Fruit fly (Drosophila melanogaster): ENCODE results near the gene grn.
A peak's percentile ranks its signal among the peaks of the same experiment; 100 is the strongest.

grn gene

dm6 chr3R:8112880-8113832, 68.1 kb downstream of the grn start (continued):
- peak; percentile 80 for TF ChIP-seq CG12219 (GFP tag; optimal IDR thresholded peaks at IDR 0.05)
- peak; percentile 73 for TF ChIP-seq ind (GFP tag; optimal IDR thresholded peaks at IDR 0.05)
- peak; percentile 57 for TF ChIP-seq NK7.1 (GFP tag; optimal IDR thresholded peaks at IDR 0.05)
- peak; percentile 45 for TF ChIP-seq CG1792 (GFP tag; optimal IDR thresholded peaks at IDR 0.05)
- peak; percentile 49; the same call in 1 of the 3 replicates for TF ChIP-seq CG2889 (GFP tag; IDR thresholded peaks at IDR 0.05)
- peak; percentile 61 for TF ChIP-seq chm (GFP tag; IDR thresholded peaks at IDR 0.05)
- peak; percentile 70; the same call in 2 of the 3 replicates for TF ChIP-seq Optix (GFP tag; IDR thresholded peaks at IDR 0.05)
- peak; percentile 39 for TF ChIP-seq emc (GFP tag; optimal IDR thresholded peaks at IDR 0.05)
- no peak for TF ChIP-seq mld (GFP tag; IDR thresholded peaks at IDR 0.05; ENCODE audit: partially characterized antibody)
- peak; percentile 84 for TF ChIP-seq CG12391 (tag; optimal IDR thresholded peaks at IDR 0.05)
- TF ChIP-seq CG4424 (GFP tag; optimal IDR thresholded peaks at IDR 0.05) = peak; percentile 85
- peak; percentile 85 for TF ChIP-seq HLH54F (GFP tag; optimal IDR thresholded peaks at IDR 0.05)
- TF ChIP-seq Fer2 (tag; optimal IDR thresholded peaks at IDR 0.05) = peak; percentile 19
- TF ChIP-seq CG18619 (GFP tag; optimal IDR thresholded peaks at IDR 0.05) = peak; percentile 90
- TF ChIP-seq CG7357 (GFP tag; IDR thresholded peaks at IDR 0.05) = no peak
- TF ChIP-seq Gsc (GFP tag; IDR thresholded peaks at IDR 0.05) = no peak
- TF ChIP-seq CG3163 (GFP tag; optimal IDR thresholded peaks at IDR 0.05) = peak; percentile 22
- TF ChIP-seq CG17568 (GFP tag; optimal IDR thresholded peaks at IDR 0.05) = peak; percentile 77
- TF ChIP-seq CG8944 (GFP tag; optimal IDR thresholded peaks at IDR 0.05) = peak; percentile 71
- TF ChIP-seq CG4404 (GFP tag; IDR thresholded peaks at IDR 0.05) = no peak; the same call in 1 of the 2 replicates
- TF ChIP-seq CG10462 (GFP tag; optimal IDR thresholded peaks at IDR 0.05) = peak; percentile 45
- TF ChIP-seq ase (GFP tag; IDR thresholded peaks at IDR 0.05) = 0 out of 3 replicates have a peak, but pooled peaks have one; percentile 12
- peak; percentile 39; the same call in 1 of the 2 replicates for TF ChIP-seq CG4730 (GFP tag; IDR thresholded peaks at IDR 0.05)
- TF ChIP-seq CG15011 (GFP tag; optimal IDR thresholded peaks at IDR 0.05) = peak; percentile 66
- peak; percentile 84 for TF ChIP-seq NfI (GFP tag; optimal IDR thresholded peaks at IDR 0.05)
- TF ChIP-seq HmgD (GFP tag; optimal IDR thresholded peaks at IDR 0.05) = no peak
- peak; percentile 73 for TF ChIP-seq caup (GFP tag; optimal IDR thresholded peaks at IDR 0.05; ENCODE audit: severe bottlenecking)
- TF ChIP-seq CG10321 (GFP tag; IDR thresholded peaks at IDR 0.05) = peak; percentile 42; the same call in 1 of the 2 replicates
- peak; percentile 70 for TF ChIP-seq CG18011 (GFP tag; optimal IDR thresholded peaks at IDR 0.05)
- peak; percentile 40 for TF ChIP-seq CG2202 (tag; optimal IDR thresholded peaks at IDR 0.05)
- TF ChIP-seq CG11504 (tag; optimal IDR thresholded peaks at IDR 0.05) = peak; percentile 85
- no peak for TF ChIP-seq cg (GFP tag; optimal IDR thresholded peaks at IDR 0.05)
- TF ChIP-seq shn (GFP tag; optimal IDR thresholded peaks at IDR 0.05) = peak; percentile 79
- peak; percentile 83 for TF ChIP-seq lilli (GFP tag; optimal IDR thresholded peaks at IDR 0.05)
- peak; percentile 41; the same call in 1 of the 2 replicates for TF ChIP-seq Bgb (GFP tag; IDR thresholded peaks at IDR 0.05; ENCODE audit: partially characterized antibody)
- TF ChIP-seq CG13424 (tag; optimal IDR thresholded peaks at IDR 0.05) = peak; percentile 83
- peak; percentile 76 for TF ChIP-seq CG1529 (GFP tag; optimal IDR thresholded peaks at IDR 0.05)
- TF ChIP-seq CG6765 (GFP tag; optimal IDR thresholded peaks at IDR 0.05) = peak; percentile 61
- TF ChIP-seq CG14860 (GFP tag; IDR thresholded peaks at IDR 0.05; ENCODE audit: partially characterized antibody) = no peak
- TF ChIP-seq tup (GFP tag; optimal IDR thresholded peaks at IDR 0.05) = no peak
- TF ChIP-seq CG12071 (GFP tag; optimal IDR thresholded peaks at IDR 0.05) = peak; percentile 62
- no peak for TF ChIP-seq pzg (GFP tag; optimal IDR thresholded peaks at IDR 0.05)
- no peak for TF ChIP-seq CG10959 (GFP tag; IDR thresholded peaks at IDR 0.05)
- TF ChIP-seq Vsx1 (GFP tag; optimal IDR thresholded peaks at IDR 0.05) = peak; percentile 72
- TF ChIP-seq CG18476 (GFP tag; optimal IDR thresholded peaks at IDR 0.05) = peak; percentile 82
- TF ChIP-seq NC2β (GFP tag; optimal IDR thresholded peaks at IDR 0.05) = peak; percentile 76
- TF ChIP-seq CG18599 (GFP tag; optimal IDR thresholded peaks at IDR 0.05) = peak; percentile 89

Data from whole organism, embryonic.